Worm (Caenorhabditis elegans) whole organism, L4/young adult: ENCODE results near the gene pitp-1.

ENCODE experiments used
- W03F9.2 ChIP-seq: fragments of 150-350 bp; optimal IDR thresholded peaks from 2 replicates; lab custom pipeline; 2014; ENCODE audit warnings: missing biosample characterization, missing genetic modification characterization
- dao-5 ChIP-seq: sonication (generic microtip); optimal IDR thresholded peaks from 2 replicates; lab custom pipeline; 2016; ENCODE audit warnings: missing genotype, missing genetic modification characterization, moderate library complexity, missing compliant biosample characterization
- him-1 ChIP-seq: sonication (generic microtip); optimal IDR thresholded peaks from 2 replicates; lab custom pipeline; 2016; ENCODE audit warnings: missing genotype, missing genetic modification reagents, missing genetic modification characterization, missing compliant biosample characterization

Gene pitp-1

DNA sequence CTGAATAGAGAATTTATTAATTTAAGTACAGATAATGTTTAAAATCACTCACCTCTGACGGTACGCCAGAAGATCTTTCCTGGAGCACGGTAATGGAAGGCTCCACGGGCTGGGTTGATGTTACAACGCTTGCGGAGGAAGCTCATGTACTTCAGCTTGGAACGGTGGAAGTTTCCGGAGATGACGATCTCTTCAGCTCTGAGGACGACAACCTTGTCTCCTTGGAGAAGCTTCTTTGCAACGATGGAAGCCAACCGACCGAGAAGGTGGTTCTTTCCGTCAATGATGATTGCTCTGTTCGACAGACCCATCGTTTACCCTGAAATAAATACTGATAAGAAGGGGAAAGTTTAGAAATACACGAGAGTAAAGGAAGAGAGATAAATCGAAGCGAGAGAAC is 26.3 kb downstream of the pitp-1 start, which contains the start of gene rpl-16:
TSS of gene rpl-16 (minus strand) at position 319 of the 400 bp plus-strand sequence.
- no peak for TF ChIP-seq him-1

ce11 chrIII:3502215-3502838 is 27.3 kb downstream of the pitp-1 start, which contains the start of gene M01F1.8:
Gene M01F1.8 (minus strand): TSS chrIII:3502549.
- no peak for TF ChIP-seq him-1

DNA sequence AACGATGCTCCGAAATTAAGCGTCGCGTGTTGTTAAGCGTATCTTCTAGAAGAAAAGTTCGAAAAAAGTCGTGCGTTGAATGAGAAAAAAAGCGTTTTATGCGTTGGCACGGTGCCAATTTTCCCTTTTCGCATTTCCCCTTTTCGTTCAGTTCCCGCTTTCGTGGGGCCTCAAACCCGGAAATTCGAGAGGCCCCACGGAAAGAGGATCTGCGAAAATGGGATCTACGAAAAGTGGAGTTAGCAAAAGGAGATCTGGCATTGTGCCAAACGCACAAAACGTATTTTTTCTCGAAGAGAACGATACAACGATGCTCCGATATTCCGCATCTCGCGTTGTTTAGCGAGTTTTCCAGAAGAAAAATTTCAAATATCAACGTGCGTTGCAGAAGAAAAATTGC is 29.7 kb downstream of the pitp-1 start:
- no peak for TF ChIP-seq dao-5 (tag; lab: Kevin White, UChicago)
- TF ChIP-seq him-1, result no peak
- TF ChIP-seq W03F9.2 (tag; lab: Kevin White, UChicago), result no peak

- TF ChIP-seq him-1, result no peak
- TF ChIP-seq dao-5 (tag; lab: Kevin White, UChicago), result no peak
- TF ChIP-seq W03F9.2 (tag; lab: Kevin White, UChicago), result no peak
Measured at ce11 chrIII:3498957-3499356, 30.6 kb downstream of the pitp-1 start, which contains the start of gene M01F1.9. Gene M01F1.9 (minus strand): TSS chrIII:3499057.

ce11 chrIII:3493138-3493537 is 36.5 kb downstream of the pitp-1 start, which contains the start of gene gly-14:
Gene gly-14 (minus strand): TSS chrIII:3493238.
- TF ChIP-seq W03F9.2 (tag; lab: Kevin White, UChicago), result no peak
- TF ChIP-seq dao-5 (tag; lab: Kevin White, UChicago), result no peak
- TF ChIP-seq him-1, result no peak

- no peak for TF ChIP-seq him-1
- no peak for TF ChIP-seq dao-5 (tag; lab: Kevin White, UChicago)
- no peak for TF ChIP-seq W03F9.2 (tag; lab: Kevin White, UChicago)
Measured at ce11 chrIII:3488224-3488623, 41.4 kb downstream of the pitp-1 start, which contains the start of gene C34C12.7. Gene C34C12.7 (minus strand): TSS chrIII:3488341.

- TF ChIP-seq W03F9.2 (tag; lab: Kevin White, UChicago), result no peak
Measured at ce11 chrIII:3487133-3487532, 42.5 kb downstream of the pitp-1 start.

DNA sequence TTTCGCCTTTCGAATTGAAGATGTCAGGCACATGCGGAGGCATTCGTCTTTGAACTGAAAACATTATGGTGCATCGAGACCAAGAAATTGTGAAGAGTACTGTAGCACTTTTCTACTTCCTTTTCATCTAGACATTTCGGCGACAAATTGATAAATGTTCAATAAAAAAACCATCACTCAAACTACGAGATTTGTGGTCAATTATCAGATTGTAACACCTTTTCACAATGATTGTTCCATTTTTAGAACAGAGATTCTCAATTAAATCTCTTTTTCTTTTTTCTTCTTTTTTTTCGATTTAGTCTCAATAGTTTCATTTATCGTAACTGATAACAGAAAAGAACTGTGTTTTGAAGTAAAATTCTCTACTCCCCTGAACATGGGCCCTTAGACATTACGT is 43.5 kb downstream of the pitp-1 start:
- no peak for TF ChIP-seq W03F9.2 (tag; lab: Kevin White, UChicago)
- TF ChIP-seq him-1, result no peak
- no peak for TF ChIP-seq dao-5 (tag; lab: Kevin White, UChicago)

DNA sequence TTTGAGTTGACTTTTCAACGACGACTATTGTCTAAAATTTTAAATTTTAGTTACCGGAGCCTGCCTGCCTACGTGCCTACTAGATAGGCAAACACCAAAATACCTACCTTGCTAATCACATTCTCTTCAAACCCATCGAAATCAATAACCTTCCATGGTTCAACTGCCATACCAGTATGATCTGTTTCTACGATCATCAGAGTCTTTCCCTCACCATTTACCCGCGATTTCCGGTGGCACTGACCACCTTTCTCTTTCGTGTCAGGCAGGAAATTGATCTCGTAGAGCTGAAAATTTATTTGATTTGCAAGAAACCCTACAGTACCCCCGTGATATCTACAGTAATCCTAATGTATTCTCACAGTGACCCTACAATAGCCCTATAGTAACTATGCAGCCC is 44.6 kb downstream of the pitp-1 start:
- TF ChIP-seq him-1 (no peak), dao-5 (tag; lab: Kevin White, UChicago) (no peak), W03F9.2 (tag; lab: Kevin White, UChicago) (no peak)

DNA sequence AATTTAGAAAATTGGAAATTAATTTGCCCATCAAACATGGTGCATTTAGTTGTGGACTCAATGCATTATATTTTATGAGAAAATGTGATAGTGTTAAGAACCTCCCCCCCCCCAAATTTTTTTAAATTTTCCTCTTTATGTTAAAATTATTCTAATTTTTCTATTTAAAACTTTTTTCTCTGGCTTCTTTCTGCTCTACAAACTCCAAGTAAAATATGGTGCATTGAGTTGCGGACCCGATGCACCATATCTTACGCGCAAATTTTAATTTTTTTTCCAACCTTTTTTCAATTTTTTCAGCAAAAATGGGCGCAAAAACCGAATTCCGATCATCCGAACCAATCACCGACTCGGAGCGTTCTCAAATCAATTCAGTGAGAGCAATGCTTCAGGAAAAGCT is 47.3 kb downstream of the pitp-1 start, which contains the start of gene C34C12.6:
TSS of gene C34C12.6 (plus strand) at position 301 of the 400 bp plus-strand sequence.
- TF ChIP-seq W03F9.2 (tag; lab: Kevin White, UChicago), result no peak
- TF ChIP-seq him-1, result no peak
- TF ChIP-seq dao-5 (tag; lab: Kevin White, UChicago), result no peak

DNA sequence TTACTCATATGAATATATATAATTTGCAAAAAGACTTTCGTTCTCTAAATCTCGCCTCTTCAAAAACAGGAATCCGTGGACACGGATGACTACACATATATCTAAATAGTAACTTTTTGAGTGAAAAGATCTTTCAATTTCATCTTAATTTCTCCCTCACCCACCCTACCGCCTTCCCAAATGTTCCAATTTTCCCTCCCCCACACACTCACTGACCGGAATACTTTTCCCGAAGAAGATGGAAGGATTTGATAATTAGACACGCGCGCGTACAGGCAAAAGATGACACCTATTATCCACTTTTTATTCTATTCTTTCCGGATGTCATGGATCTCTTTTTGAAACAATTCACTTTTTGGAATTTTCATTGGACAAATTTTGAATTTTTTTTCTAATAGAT is 48.6 kb downstream of the pitp-1 start:
- TF ChIP-seq him-1 (no peak), dao-5 (tag; lab: Kevin White, UChicago) (no peak), W03F9.2 (tag; lab: Kevin White, UChicago) (no peak)

DNA sequence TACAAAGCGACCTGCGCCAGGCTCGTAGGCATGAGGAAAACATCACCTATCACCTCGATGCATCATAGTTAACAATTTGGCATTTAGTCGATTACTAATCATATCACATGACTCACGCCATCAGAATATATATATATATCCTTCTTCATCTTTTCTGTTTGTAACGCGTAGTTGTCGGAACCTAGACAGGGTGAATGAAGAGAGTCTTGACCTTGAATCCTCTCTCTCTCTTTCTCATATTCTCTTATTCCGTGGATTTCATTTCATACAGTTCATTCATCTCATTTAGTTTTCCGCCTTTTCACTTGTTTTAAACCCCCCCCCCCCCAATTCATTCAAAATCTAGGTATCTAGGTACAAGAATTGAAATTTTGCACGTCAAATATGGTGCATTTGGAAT is 49.4 kb downstream of the pitp-1 start:
- no peak for TF ChIP-seq dao-5 (tag; lab: Kevin White, UChicago)
- no peak for TF ChIP-seq him-1
- no peak for TF ChIP-seq W03F9.2 (tag; lab: Kevin White, UChicago)

ce11 chrIII:3478795-3479398 is 50.7 kb downstream of the pitp-1 start:
- TF ChIP-seq him-1 (no peak), dao-5 (tag; lab: Kevin White, UChicago) (no peak), W03F9.2 (tag; lab: Kevin White, UChicago) (no peak)

DNA sequence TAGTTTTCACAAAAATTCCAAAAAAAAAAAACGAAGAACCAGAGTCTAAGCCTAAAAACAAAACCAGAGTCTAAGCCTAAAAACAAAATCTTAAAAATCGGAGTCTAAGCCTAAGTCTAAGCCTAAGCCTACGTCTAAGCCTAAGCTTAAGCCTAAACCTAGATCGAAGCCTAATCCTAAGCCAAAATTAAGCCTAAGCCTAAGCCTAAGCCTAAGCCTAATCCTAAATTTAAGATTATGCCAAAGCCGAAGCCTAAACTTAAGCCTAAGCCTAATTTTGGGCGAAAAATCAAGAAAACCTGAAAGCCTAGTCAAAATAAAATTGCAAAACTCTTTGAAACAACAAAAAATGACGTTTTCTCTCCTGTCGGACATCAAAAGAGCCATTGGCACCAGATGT is 52.2 kb downstream of the pitp-1 start:
- TF ChIP-seq him-1 (no peak), W03F9.2 (tag; lab: Kevin White, UChicago) (no peak)

DNA sequence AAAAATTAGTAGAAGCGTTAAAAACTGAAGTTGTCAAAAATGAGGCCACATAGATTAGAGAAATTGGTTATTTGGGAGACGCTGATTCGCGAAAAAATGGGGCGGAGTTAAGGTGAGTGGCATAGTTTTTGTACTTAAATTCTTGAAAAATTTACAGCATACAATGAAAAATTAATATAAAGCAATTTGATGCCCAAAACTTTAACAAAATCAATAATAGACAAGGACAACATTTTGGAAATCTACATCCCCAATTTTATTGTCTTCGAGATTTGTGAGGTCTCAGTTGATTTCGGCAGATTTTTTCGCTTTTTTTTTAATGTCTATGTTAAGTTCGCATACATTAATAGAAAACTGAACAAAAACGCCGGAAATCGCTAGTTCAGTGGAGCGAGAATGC is 53.3 kb downstream of the pitp-1 start:
- TF ChIP-seq him-1 (no peak), dao-5 (tag; lab: Kevin White, UChicago) (no peak), W03F9.2 (tag; lab: Kevin White, UChicago) (no peak)
